Fruit fly (Drosophila melanogaster): ENCODE results near the gene Sap47.
A peak's percentile ranks its signal among the peaks of the same experiment; 100 is the strongest.

Sap47 gene

dm6 chr3R:15984483-15985118, 49.7 kb downstream of the Sap47 start (continued):
- TF ChIP-seq en (GFP tag; optimal IDR thresholded peaks at IDR 0.05) (no peak), fd3F (GFP tag; optimal IDR thresholded peaks at IDR 0.05) (no peak), vfl (GFP tag; optimal IDR thresholded peaks at IDR 0.05) (no peak), tup (GFP tag; optimal IDR thresholded peaks at IDR 0.05) (no peak), Dip3 (GFP tag; optimal IDR thresholded peaks at IDR 0.05) (no peak), ftz-f1 (GFP tag; optimal IDR thresholded peaks at IDR 0.05) (no peak), CG9437 (GFP tag; optimal IDR thresholded peaks at IDR 0.05) (no peak), CG15696 (tag; optimal IDR thresholded peaks at IDR 0.05) (peak; percentile 54), tll (GFP tag; optimal IDR thresholded peaks at IDR 0.05) (no peak), trem (tag; optimal IDR thresholded peaks at IDR 0.05) (peak; percentile 39), CG6689 (GFP tag; IDR thresholded peaks at IDR 0.05) (no peak; the same call in 1 of the 2 replicates), HHEX (GFP tag; optimal IDR thresholded peaks at IDR 0.05) (no peak), Jarid2 (GFP tag; optimal IDR thresholded peaks at IDR 0.05) (no peak), CG3995 (GFP tag; optimal IDR thresholded peaks at IDR 0.05) (no peak), Tbp (GFP tag; optimal IDR thresholded peaks at IDR 0.05) (no peak), jumu (GFP tag; optimal IDR thresholded peaks at IDR 0.05) (no peak), btn (GFP tag; optimal IDR thresholded peaks at IDR 0.05) (no peak), repo (GFP tag; optimal IDR thresholded peaks at IDR 0.05) (no peak), stwl (tag; optimal IDR thresholded peaks at IDR 0.05) (no peak), CrebB (tag; optimal IDR thresholded peaks at IDR 0.05) (no peak), pfk (GFP tag; optimal IDR thresholded peaks at IDR 0.05) (no peak), ash1 (GFP tag; optimal IDR thresholded peaks at IDR 0.05) (no peak), gfzf (GFP tag; optimal IDR thresholded peaks at IDR 0.05) (no peak), kay (GFP tag; optimal IDR thresholded peaks at IDR 0.05) (no peak), CG10274 (GFP tag; optimal IDR thresholded peaks at IDR 0.05) (peak; percentile 7), lov (optimal IDR thresholded peaks at IDR 0.05) (no peak), lov (GFP tag; IDR thresholded peaks at IDR 0.05) (no peak), luna (GFP tag; optimal IDR thresholded peaks at IDR 0.05) (no peak), Hmx (GFP tag; optimal IDR thresholded peaks at IDR 0.05) (no peak), al (GFP tag; IDR thresholded peaks at IDR 0.05) (no peak), CG15011 (GFP tag; optimal IDR thresholded peaks at IDR 0.05) (no peak), CG7745 (tag; optimal IDR thresholded peaks at IDR 0.05) (no peak), CG10267 (tag; optimal IDR thresholded peaks at IDR 0.05) (peak; percentile 56), grau (tag; optimal IDR thresholded peaks at IDR 0.05) (peak; percentile 68), CG10431 (GFP tag; optimal IDR thresholded peaks at IDR 0.05) (no peak), seq (GFP tag; IDR thresholded peaks at IDR 0.05) (peak; percentile 53; the same call in 1 of the 2 replicates), Dad (GFP tag; optimal IDR thresholded peaks at IDR 0.05) (no peak), Aef1 (GFP tag; IDR thresholded peaks at IDR 0.05) (no peak), wor (GFP tag; IDR thresholded peaks at IDR 0.05) (no peak), CG17385 (GFP tag; optimal IDR thresholded peaks at IDR 0.05) (peak; percentile 8), Dref (GFP tag; IDR thresholded peaks at IDR 0.05) (no peak), lbe (GFP tag; optimal IDR thresholded peaks at IDR 0.05) (no peak), ham (GFP tag; IDR thresholded peaks at IDR 0.05) (no peak), CG3163 (GFP tag; optimal IDR thresholded peaks at IDR 0.05) (no peak), CG13424 (tag; optimal IDR thresholded peaks at IDR 0.05) (peak; percentile 53), Ravus (GFP tag; IDR thresholded peaks at IDR 0.05) (no peak), CG2120 (GFP tag; optimal IDR thresholded peaks at IDR 0.05) (peak; percentile 38), sc (optimal IDR thresholded peaks at IDR 0.05) (no peak), sc (GFP tag; optimal IDR thresholded peaks at IDR 0.05) (no peak), gem (tag; optimal IDR thresholded peaks at IDR 0.05) (peak; percentile 79), CG8478 (optimal IDR thresholded peaks at IDR 0.05) (no peak), tio (GFP tag; optimal IDR thresholded peaks at IDR 0.05) (no peak)

All from whole organism, embryonic.